Fruit fly (Drosophila melanogaster) whole organism, wandering third instar larva: ENCODE measurements around the gene CycB3.

Source experiments
- Abd-B ChIP-seq: fragments of >200 bp; optimal IDR thresholded peaks from 2 replicates; lab custom pipeline; 2017; ENCODE audit warnings: missing biosample characterization, missing genetic modification characterization
- CG32264 ChIP-seq: fragments of 200-800 bp; sonication (Bioruptor generic); optimal IDR thresholded peaks from 2 replicates; lab custom pipeline; 2016; ENCODE audit warnings: missing biosample characterization, missing genetic modification characterization
- CG9705 ChIP-seq: fragments of 200-800 bp; sonication (Bioruptor generic); optimal IDR thresholded peaks from 2 replicates; lab custom pipeline; 2018; ENCODE audit warnings: missing biosample characterization, mild to moderate bottlenecking, missing genetic modification characterization
- CrebA ChIP-seq: fragments of 200-800 bp; sonication (Bioruptor generic); optimal IDR thresholded peaks from 2 replicates; lab custom pipeline; 2016; ENCODE audit warnings: missing biosample characterization, mild to moderate bottlenecking, missing genetic modification characterization, borderline replicate concordance
- Dfd ChIP-seq: fragments of >200 bp; optimal IDR thresholded peaks from 2 replicates; lab custom pipeline; 2017; ENCODE audit warnings: missing biosample characterization, missing genetic modification characterization
- GATAd ChIP-seq: sonication (Bioruptor generic); optimal IDR thresholded peaks from 2 replicates; lab custom pipeline; 2016; ENCODE audit warnings: missing biosample characterization, missing genetic modification characterization
- HLH106 ChIP-seq: fragments of 200-800 bp; optimal IDR thresholded peaks from 3 replicates; lab custom pipeline; 2019; ENCODE audit warnings: missing biosample characterization, mild to moderate bottlenecking, missing genetic modification characterization, moderate library complexity
- Hnf4 ChIP-seq: fragments of 200-800 bp; sonication (Bioruptor generic); optimal IDR thresholded peaks from 2 replicates; lab custom pipeline; 2016; ENCODE audit warnings: missing biosample characterization, mild to moderate bottlenecking, missing genetic modification characterization
- Hr78 ChIP-seq: fragments of >200 bp; optimal IDR thresholded peaks from 2 replicates; lab custom pipeline; 2017; ENCODE audit warnings: missing biosample characterization, missing genetic modification characterization
- Hr83 ChIP-seq: fragments of 200-300 bp; sonication (Bioruptor generic); optimal IDR thresholded peaks from 2 replicates; lab custom pipeline; 2016; ENCODE audit warnings: missing biosample characterization, mild to moderate bottlenecking, missing genetic modification characterization, moderate library complexity; ENCODE audit not compliant: poor library complexity, severe bottlenecking
- Jra ChIP-seq: sonication (Bioruptor generic); optimal IDR thresholded peaks from 2 replicates; lab custom pipeline; 2016; ENCODE audit warnings: missing biosample characterization, missing genetic modification characterization
- N ChIP-seq: fragments of >200 bp; optimal IDR thresholded peaks from 2 replicates; lab custom pipeline; 2018; ENCODE audit warnings: missing biosample characterization, missing external identifiers, missing genetic modification characterization
- Rel ChIP-seq, 2 experiments: fragments of 200-800 bp; sonication (Bioruptor generic) in 1 of 2; optimal IDR thresholded peaks; 2 replicates in 1 of 2; 3 replicates in 1 of 2; lab custom pipeline; 2016 to 2019; ENCODE audit warnings: mild to moderate bottlenecking in 2 of 2, missing biosample characterization in 2 of 2, missing genetic modification characterization in 2 of 2, moderate library complexity in 1 of 2
- Sp1 ChIP-seq: fragments of 200-800 bp; sonication (Bioruptor generic); optimal IDR thresholded peaks from 3 replicates; lab custom pipeline; 2019; ENCODE audit warnings: missing biosample characterization, mild to moderate bottlenecking, missing genetic modification characterization, moderate library complexity
- br ChIP-seq: fragments of 200-800 bp; sonication (Bioruptor generic); optimal IDR thresholded peaks from 2 replicates; lab custom pipeline; 2016; ENCODE audit warnings: missing biosample characterization, missing genetic modification characterization
- brk ChIP-seq: fragments of 200-800 bp; sonication (Bioruptor generic); optimal IDR thresholded peaks from 2 replicates; lab custom pipeline; 2016; ENCODE audit warnings: missing biosample characterization, mild to moderate bottlenecking, missing genetic modification characterization
- dmrt93B ChIP-seq: fragments of 200-800 bp; sonication (Bioruptor generic); optimal IDR thresholded peaks from 2 replicates; lab custom pipeline; 2018; ENCODE audit warnings: missing biosample characterization, mild to moderate bottlenecking, missing genetic modification characterization
- dsf ChIP-seq: sonication (Bioruptor generic); optimal IDR thresholded peaks from 2 replicates; lab custom pipeline; 2016; ENCODE audit warnings: missing biosample characterization, missing genetic modification characterization, borderline replicate concordance
- ey ChIP-seq: fragments of 200-800 bp; sonication (Bioruptor generic); optimal IDR thresholded peaks from 2 replicates; lab custom pipeline; 2016; ENCODE audit warnings: missing biosample characterization, missing genetic modification characterization
- foxo ChIP-seq, 2 experiments: fragments of 200-800 bp; sonication (Bioruptor generic); optimal IDR thresholded peaks; 2 replicates in 1 of 2; 3 replicates in 1 of 2; lab custom pipeline; 2016 to 2017; ENCODE audit warnings: missing biosample characterization in 2 of 2, missing genetic modification characterization in 2 of 2
- fru ChIP-seq: fragments of 200-800 bp; sonication (Bioruptor generic); optimal IDR thresholded peaks from 3 replicates; lab custom pipeline; 2016; ENCODE audit warnings: missing biosample characterization, mild to moderate bottlenecking, missing genetic modification characterization
- h ChIP-seq: fragments of 200-800 bp; sonication (Bioruptor generic); optimal IDR thresholded peaks from 3 replicates; lab custom pipeline; 2016; ENCODE audit warnings: missing biosample characterization, mild to moderate bottlenecking, missing genetic modification characterization
- jim ChIP-seq: fragments of 175-275, 200-325 bp; sonication (Bioruptor generic); optimal IDR thresholded peaks from 2 replicates; lab custom pipeline; 2016; ENCODE audit warnings: missing biosample characterization, mild to moderate bottlenecking, missing genetic modification characterization
- lola ChIP-seq: fragments of >200 bp; optimal IDR thresholded peaks from 2 replicates; lab custom pipeline; 2017; ENCODE audit warnings: missing biosample characterization, missing genetic modification characterization
- pan ChIP-seq: fragments of >200 bp; optimal IDR thresholded peaks from 2 replicates; lab custom pipeline; 2017
- psq ChIP-seq: fragments of 200-800 bp; sonication (Bioruptor generic); optimal IDR thresholded peaks from 3 replicates; lab custom pipeline; 2017; ENCODE audit warnings: missing biosample characterization, mild to moderate bottlenecking, missing genetic modification characterization, moderate library complexity
- tai ChIP-seq: sonication (Bioruptor generic); optimal IDR thresholded peaks from 2 replicates; lab custom pipeline; 2016; ENCODE audit warnings: missing biosample characterization, missing genetic modification characterization
- usp ChIP-seq: fragments of >200 bp; optimal IDR thresholded peaks from 2 replicates; lab custom pipeline; 2017; ENCODE audit warnings: missing biosample characterization, missing genetic modification characterization
- woc ChIP-seq: sonication (Bioruptor generic); optimal IDR thresholded peaks from 2 replicates; lab custom pipeline; 2016; ENCODE audit warnings: missing biosample characterization, mild to moderate bottlenecking, missing genetic modification characterization

CycB3 gene

dm6 chr3R:24875939-24876842, 5.6 kb upstream of the CycB3 start, which contains the start of gene CG3744 (continued):
- TF ChIP-seq Rel (GFP tag; optimal IDR thresholded peaks at IDR 0.05; lab: Kevin White, UChicago): no peak
- no peak for TF ChIP-seq Rel (tag; optimal IDR thresholded peaks at IDR 0.05; lab: Kevin White, UChicago)
- TF ChIP-seq h (GFP tag; lab: Kevin White, UChicago): peak; percentile 78
- TF ChIP-seq CG32264: no peak
- TF ChIP-seq Dfd (GFP tag; lab: Kevin White, UChicago): no peak
- peak; percentile 68 for TF ChIP-seq ey
- no peak for TF ChIP-seq CrebA (GFP tag; lab: Kevin White, UChicago)
- no peak for TF ChIP-seq Hnf4
- no peak for TF ChIP-seq Jra (GFP tag; lab: Kevin White, UChicago)

dm6 chr3R:24867956-24868355, 2.7 kb downstream of the CycB3 start:
- TF ChIP-seq HLH106 (tag; lab: Kevin White, UChicago) (no peak), Rel (GFP tag; optimal IDR thresholded peaks at IDR 0.05; lab: Kevin White, UChicago) (no peak), Rel (tag; optimal IDR thresholded peaks at IDR 0.05; lab: Kevin White, UChicago) (no peak), tai (GFP tag; lab: Kevin White, UChicago) (no peak), N (GFP tag; lab: Kevin White, UChicago) (no peak), Dfd (GFP tag; lab: Kevin White, UChicago) (no peak), jim (no peak), ey (no peak), Hr78 (GFP tag; lab: Kevin White, UChicago) (no peak), psq (no peak), h (GFP tag; lab: Kevin White, UChicago) (no peak), GATAd (GFP tag; lab: Kevin White, UChicago) (no peak), brk (no peak), foxo (GFP tag; optimal IDR thresholded peaks at IDR 0.05; lab: Kevin White, UChicago) (no peak), CG32264 (no peak)

- TF ChIP-seq Hr78 (GFP tag; lab: Kevin White, UChicago) (no peak), psq (no peak), woc (GFP tag; lab: Kevin White, UChicago) (no peak), Hnf4 (no peak), br (no peak), dsf (no peak), foxo (GFP tag; optimal IDR thresholded peaks at IDR 0.05; lab: Kevin White, UChicago) (no peak), N (GFP tag; lab: Kevin White, UChicago) (no peak), lola (GFP tag; lab: Kevin White, UChicago) (no peak), tai (GFP tag; lab: Kevin White, UChicago) (no peak), Hr83 (GFP tag; lab: Kevin White, UChicago) (no peak), Dfd (GFP tag; lab: Kevin White, UChicago) (no peak), jim (no peak), fru (GFP tag; lab: Kevin White, UChicago) (no peak), CG9705 (GFP tag; lab: Kevin White, UChicago) (no peak), dmrt93B (GFP tag; lab: Kevin White, UChicago) (no peak), usp (GFP tag; lab: Kevin White, UChicago) (no peak), brk (no peak), Abd-B (GFP tag; lab: Kevin White, UChicago) (no peak)
Measured at dm6 chr3R:24866976-24867375, 3.6 kb downstream of the CycB3 start.

- no peak for TF ChIP-seq Sp1
- no peak for TF ChIP-seq lola (GFP tag; lab: Kevin White, UChicago)
- no peak for TF ChIP-seq Rel (GFP tag; optimal IDR thresholded peaks at IDR 0.05; lab: Kevin White, UChicago)
- peak; percentile 73 for TF ChIP-seq Rel (tag; optimal IDR thresholded peaks at IDR 0.05; lab: Kevin White, UChicago)
Measured at dm6 chr3R:24864719-24865400, 5.8 kb downstream of the CycB3 start, which contains the start of the genes Srg1 and Elal. Gene Srg1 (minus strand): TSS chr3R:24864732. Gene Elal (plus strand): TSS chr3R:24865350.

- TF ChIP-seq tai (GFP tag; lab: Kevin White, UChicago) (no peak), Rel (GFP tag; optimal IDR thresholded peaks at IDR 0.05; lab: Kevin White, UChicago) (no peak), Rel (tag; optimal IDR thresholded peaks at IDR 0.05; lab: Kevin White, UChicago) (peak; percentile 96), CrebA (GFP tag; lab: Kevin White, UChicago) (no peak), psq (no peak), pan (lab: Kevin White, UChicago) (no peak)
Measured at dm6 chr3R:24863894-24864293, 6.7 kb downstream of the CycB3 start.
